Worm (Caenorhabditis elegans) whole organism, midembryonic: ENCODE results near the gene F14F8.8.

ENCODE experiments used
- T22C8.4 ChIP-seq: fragments of 200-800 bp; sonication (Bioruptor generic); IDR thresholded peaks from 2 replicates; pipeline ENCODE4 v1.3.6; 2022; ENCODE audit warnings: missing genetic modification characterization, missing compliant biosample characterization
- cog-1 ChIP-seq: sonication (generic microtip); optimal IDR thresholded peaks from 2 replicates; lab custom pipeline; 2016; ENCODE audit warnings: missing genetic modification characterization, missing compliant biosample characterization
- flt-1 ChIP-seq: fragments of 200-800 bp; sonication (Bioruptor generic); IDR thresholded peaks from 2 replicates; pipeline ENCODE4 v1.3.6; 2022; ENCODE audit warnings: missing genetic modification characterization, missing compliant biosample characterization
- klf-2 ChIP-seq: fragments of 200-800 bp; sonication (Bioruptor generic); conservative IDR thresholded peaks from 2 replicates; pipeline ENCODE4 v1.3.6; 2022; ENCODE audit warnings: missing genetic modification reagents, missing genetic modification characterization, missing compliant biosample characterization
- med-1 ChIP-seq: sonication (generic microtip); optimal IDR thresholded peaks from 2 replicates; lab custom pipeline; 2017; ENCODE audit warnings: missing genetic modification characterization, mild to moderate bottlenecking, missing compliant biosample characterization, antibody characterized with exemption, missing genetic modification reagents; ENCODE audit not compliant: insufficient read depth
- ref-1 ChIP-seq: fragments of 200-800 bp; sonication (Bioruptor generic); conservative IDR thresholded peaks from 2 replicates; pipeline ENCODE4 v1.3.6; 2022; ENCODE audit warnings: missing genetic modification reagents, missing genetic modification characterization, missing compliant biosample characterization
- tab-1 ChIP-seq: fragments of 200-800 bp; sonication (Bioruptor generic); IDR thresholded peaks from 2 replicates; pipeline ENCODE4 v1.3.6; 2022; ENCODE audit warnings: missing genetic modification characterization, missing compliant biosample characterization
- ztf-23 ChIP-seq: fragments of 200-800 bp; sonication (Bioruptor generic); IDR thresholded peaks from 2 replicates; pipeline ENCODE4 v1.3.6; 2022; ENCODE audit warnings: missing genetic modification reagents, missing genetic modification characterization, missing compliant biosample characterization
- ztf-29 ChIP-seq: fragments of 200-800 bp; sonication (Bioruptor generic); IDR thresholded peaks from 2 replicates; pipeline ENCODE4 v1.3.6; 2022; ENCODE audit warnings: missing genetic modification reagents, missing genetic modification characterization, missing compliant biosample characterization

DNA sequence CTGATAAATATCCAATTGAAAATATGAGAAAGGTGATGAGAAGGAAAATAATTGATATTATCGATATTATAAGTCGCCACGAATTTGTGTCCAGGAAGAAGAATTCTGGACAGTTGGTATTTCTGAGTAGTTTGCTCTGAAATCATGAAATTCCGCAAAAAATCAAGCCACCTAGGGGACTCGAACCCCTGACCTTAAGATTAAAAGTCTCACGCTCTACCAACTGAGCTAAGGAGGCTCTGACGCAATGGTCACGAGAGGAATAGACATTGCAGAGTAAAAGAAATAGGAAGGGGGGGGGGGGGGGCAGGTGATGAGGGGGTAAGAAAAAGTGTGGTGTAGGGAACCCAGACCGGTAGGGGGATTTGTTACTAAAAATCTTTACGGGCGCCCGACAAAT lies 50.2 kb downstream of the F14F8.8 start:
- TF ChIP-seq med-1 (no peak), flt-1 (GFP tag; lab: Robert Waterston, UW) (peak; percentile 84), T22C8.4 (GFP tag; lab: Robert Waterston, UW) (no peak), tab-1 (peak; percentile 71; the same call in 1 of the 2 replicates), ztf-23 (GFP tag; lab: Robert Waterston, UW) (no peak), ztf-29 (GFP tag; lab: Robert Waterston, UW) (no peak), cog-1 (tag; lab: Kevin White, UChicago) (no peak), klf-2 (GFP tag; lab: Robert Waterston, UW) (no peak), ref-1 (peak; percentile 52; the same call in 1 of the 2 replicates)
